Fruit fly (Drosophila melanogaster) whole organism, pupa: ENCODE measurements around the gene Afti.

Experiments
- CG14655 ChIP-seq: fragments of 200-800 bp; sonication (Bioruptor generic); optimal IDR thresholded peaks from 3 replicates; lab custom pipeline; 2017; ENCODE audit warnings: mild to moderate bottlenecking, missing biosample characterization, missing genetic modification reagents, missing genetic modification characterization
- CG17806 ChIP-seq: fragments of 200-800 bp; sonication (Bioruptor generic); optimal IDR thresholded peaks from 2 replicates; lab custom pipeline; 2018; ENCODE audit warnings: missing biosample characterization, mild to moderate bottlenecking, missing genetic modification characterization, moderate library complexity
- CG34367 ChIP-seq: fragments of 200-800 bp; sonication (Bioruptor generic); optimal IDR thresholded peaks from 2 replicates; lab custom pipeline; 2018; ENCODE audit warnings: missing biosample characterization, mild to moderate bottlenecking, missing genetic modification characterization
- CG9948 ChIP-seq: fragments of 200-800 bp; sonication (Bioruptor generic); optimal IDR thresholded peaks from 2 replicates; lab custom pipeline; 2018; ENCODE audit warnings: missing biosample characterization, mild to moderate bottlenecking, missing genetic modification characterization, moderate library complexity

- no peak for TF ChIP-seq CG34367 (tag; lab: Kevin White, UChicago)
- TF ChIP-seq CG9948: no peak
- TF ChIP-seq CG17806 (tag; lab: Kevin White, UChicago): no peak
- TF ChIP-seq CG14655: no peak
Measured at dm6 chr3R:14286320-14287190, 39.9 kb downstream of the Afti start, which contains the start of gene trx.
